Worm (Caenorhabditis elegans): ENCODE results near the gene oac-50.

ce11 chrV:9049271-9049670 is 24.1 kb downstream of the oac-50 start:
- TF ChIP-seq sox-4 (tag; optimal IDR thresholded peaks at IDR 0.05) (no peak), nfya-1 (tag; optimal IDR thresholded peaks at IDR 0.05) (no peak), ama-1 (optimal IDR thresholded peaks at IDR 0.05) (no peak), nhr-11 (tag; optimal IDR thresholded peaks at IDR 0.05) (no peak), pha-4 (tag; optimal IDR thresholded peaks at IDR 0.05) (no peak), ceh-34 (tag; optimal IDR thresholded peaks at IDR 0.05) (no peak), ceh-24 (tag; optimal IDR thresholded peaks at IDR 0.05) (no peak), sox-2 (GFP tag; IDR thresholded peaks at IDR 0.05) (no peak), C08G9.2 (tag; optimal IDR thresholded peaks at IDR 0.05) (no peak), fkh-10 (GFP tag; optimal IDR thresholded peaks at IDR 0.05) (no peak), dmd-4 (tag; optimal IDR thresholded peaks at IDR 0.05; ENCODE audit: borderline replicate concordance) (no peak)
